Worm (Caenorhabditis elegans): Measurements from ENCODE around the gene rcan-1.

Gene rcan-1

DNA sequence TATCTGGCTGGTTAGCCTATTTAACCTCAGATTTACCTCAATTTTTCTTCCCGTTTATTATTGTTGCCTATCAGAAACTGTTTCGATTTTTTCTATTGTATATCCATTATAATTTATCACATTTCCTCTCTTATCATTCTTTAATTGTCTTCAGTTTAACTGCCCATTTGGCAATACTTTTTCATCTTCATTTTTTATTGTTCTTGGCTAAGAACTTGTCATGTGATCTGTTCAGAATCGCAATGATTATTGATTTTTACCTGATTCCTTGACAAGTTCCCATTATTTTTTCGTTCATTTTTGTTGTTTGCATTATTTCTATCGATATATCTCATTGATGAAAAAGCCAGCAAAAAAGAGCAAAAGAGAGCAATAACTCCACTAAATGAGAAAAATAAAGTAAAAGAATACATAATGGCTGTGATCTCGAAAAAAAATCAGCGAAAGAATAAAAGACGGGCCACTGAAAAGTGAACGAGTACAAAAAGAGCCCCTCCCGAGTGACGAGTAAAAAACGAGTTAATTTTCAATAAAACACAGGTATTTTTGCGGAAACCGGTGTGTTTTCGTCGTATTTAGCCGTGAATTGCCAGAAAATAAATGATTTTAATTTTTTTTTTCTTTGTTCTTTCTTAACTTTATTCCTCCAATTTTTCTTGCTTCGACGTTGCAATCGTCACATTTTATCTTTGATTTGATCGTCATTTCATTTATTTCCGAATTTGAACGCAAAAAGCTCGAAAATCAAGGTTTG, 30.5 kb upstream of the rcan-1 start, which contains the start of gene arf-1:
Gene arf-1 (plus strand): TSS at position 657 of the 754 bp plus-strand sequence.
- no peak for TF ChIP-seq nhr-237 (tag; optimal IDR thresholded peaks at IDR 0.05)
- peak; percentile 17 for TF ChIP-seq elt-2 (tag; optimal IDR thresholded peaks at IDR 0.05)
- no peak for TF ChIP-seq nhr-28 (tag; optimal IDR thresholded peaks at IDR 0.05)
- TF ChIP-seq nhr-11 (tag; optimal IDR thresholded peaks at IDR 0.05), result no peak
- no peak for TF ChIP-seq nhr-43 (tag; optimal IDR thresholded peaks at IDR 0.05; ENCODE audit: poor library complexity, severe bottlenecking)
- TF ChIP-seq skn-1 (tag; optimal IDR thresholded peaks at IDR 0.05), result no peak
- no peak for TF ChIP-seq unc-39 (tag; optimal IDR thresholded peaks at IDR 0.05)
- no peak for TF ChIP-seq nhr-25 (tag; optimal IDR thresholded peaks at IDR 0.05)
- TF ChIP-seq ceh-9 (tag; optimal IDR thresholded peaks at IDR 0.05), result no peak
- TF ChIP-seq daf-12 (tag; optimal IDR thresholded peaks at IDR 0.05), result no peak
- TF ChIP-seq elt-1 (tag; optimal IDR thresholded peaks at IDR 0.05), result no peak
- no peak for TF ChIP-seq ztf-11 (tag; optimal IDR thresholded peaks at IDR 0.05)
- no peak for TF ChIP-seq eor-1 (tag; optimal IDR thresholded peaks at IDR 0.05)
- TF ChIP-seq nhr-76 (tag; optimal IDR thresholded peaks at IDR 0.05), result no peak
- TF ChIP-seq ceh-28 (tag; optimal IDR thresholded peaks at IDR 0.05), result no peak
- TF ChIP-seq nhr-67 (tag; optimal IDR thresholded peaks at IDR 0.05), result no peak
- no peak for TF ChIP-seq lin-39 (tag; optimal IDR thresholded peaks at IDR 0.05)
- TF ChIP-seq nhr-77 (tag; optimal IDR thresholded peaks at IDR 0.05), result peak; percentile 54

DNA sequence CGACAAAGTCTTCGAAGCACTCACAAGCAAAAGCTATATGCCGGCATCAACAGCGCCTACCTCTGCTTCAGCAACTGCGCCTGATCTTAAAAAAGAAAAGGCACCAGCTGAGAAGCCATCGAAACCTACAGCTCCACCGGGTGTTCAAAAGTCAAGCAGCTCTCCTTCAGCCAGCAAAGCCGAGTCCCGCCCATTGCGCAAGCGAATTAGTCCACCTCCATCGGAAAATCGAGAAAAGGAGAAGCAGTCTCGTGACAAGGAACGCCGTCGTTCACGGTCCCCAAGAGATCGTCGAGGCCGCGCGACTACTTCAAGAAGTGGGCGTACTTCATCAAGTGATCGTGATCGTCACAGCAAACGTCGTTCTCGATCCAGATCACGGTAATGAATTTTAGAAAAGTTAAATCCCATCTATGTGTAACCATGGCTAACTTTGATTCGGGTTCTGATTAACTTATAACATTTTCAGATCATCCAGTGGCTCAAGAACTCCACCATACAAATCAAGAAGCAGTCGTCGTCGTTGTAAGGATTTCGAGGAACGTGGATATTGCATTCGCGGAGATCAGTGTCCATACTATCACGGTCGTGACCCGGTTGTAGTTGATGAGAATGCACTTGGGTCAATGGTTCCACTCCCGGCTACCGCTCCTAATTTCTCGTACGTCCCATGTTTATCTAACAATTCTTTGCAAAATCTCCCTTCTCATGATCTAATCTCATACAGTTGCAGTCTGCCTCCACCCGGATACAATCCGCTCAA, 28.2 kb upstream of the rcan-1 start:
- TF ChIP-seq nhr-237 (tag; optimal IDR thresholded peaks at IDR 0.05) (no peak), zag-1 (tag; optimal IDR thresholded peaks at IDR 0.05) (no peak), mdl-1 (tag; optimal IDR thresholded peaks at IDR 0.05) (no peak), skn-1 (tag; optimal IDR thresholded peaks at IDR 0.05) (no peak), fkh-2 (tag; optimal IDR thresholded peaks at IDR 0.05) (no peak), jun-1 (tag; optimal IDR thresholded peaks at IDR 0.05) (no peak), elt-1 (tag; optimal IDR thresholded peaks at IDR 0.05) (no peak), nhr-28 (tag; optimal IDR thresholded peaks at IDR 0.05) (no peak), lsy-12 (tag; optimal IDR thresholded peaks at IDR 0.05) (no peak), fkh-10 (GFP tag; optimal IDR thresholded peaks at IDR 0.05) (no peak), pqm-1 (tag; optimal IDR thresholded peaks at IDR 0.05) (no peak), eor-1 (tag; optimal IDR thresholded peaks at IDR 0.05) (no peak), egl-27 (tag; optimal IDR thresholded peaks at IDR 0.05) (no peak), snpc-4 (tag; optimal IDR thresholded peaks at IDR 0.05) (no peak), ZK546.5 (tag; optimal IDR thresholded peaks at IDR 0.05) (no peak), ceh-9 (tag; optimal IDR thresholded peaks at IDR 0.05) (no peak), nhr-77 (tag; optimal IDR thresholded peaks at IDR 0.05) (no peak), ceh-16 (tag; optimal IDR thresholded peaks at IDR 0.05) (no peak), elt-3 (tag; optimal IDR thresholded peaks at IDR 0.05) (no peak)

DNA sequence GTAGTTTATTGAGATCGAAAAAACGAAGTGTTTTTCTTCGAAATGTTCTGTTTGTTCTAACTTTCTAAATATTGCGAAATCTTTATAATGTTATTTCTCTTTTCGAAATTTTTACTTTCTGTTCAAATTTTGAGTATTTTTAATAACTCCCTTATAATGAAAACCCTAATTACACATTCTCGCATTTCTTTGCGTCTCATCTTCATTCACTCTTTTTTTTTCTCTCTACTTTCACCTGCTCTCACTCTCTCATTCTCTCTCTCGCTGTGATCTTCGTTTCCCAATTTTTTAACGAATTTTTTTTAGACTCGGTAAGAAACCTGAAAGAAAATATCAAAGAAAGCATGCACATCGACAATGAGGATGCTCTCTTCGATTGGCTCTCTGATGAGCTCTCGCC, 27.3 kb upstream of the rcan-1 start, which contains the start of gene rbm-26:
Gene rbm-26 (plus strand): TSS at position 301 of the 400 bp plus-strand sequence.
- TF ChIP-seq ceh-82 (tag; optimal IDR thresholded peaks at IDR 0.05) (no peak), pha-4 (tag; optimal IDR thresholded peaks at IDR 0.05) (peak; percentile 8)

DNA sequence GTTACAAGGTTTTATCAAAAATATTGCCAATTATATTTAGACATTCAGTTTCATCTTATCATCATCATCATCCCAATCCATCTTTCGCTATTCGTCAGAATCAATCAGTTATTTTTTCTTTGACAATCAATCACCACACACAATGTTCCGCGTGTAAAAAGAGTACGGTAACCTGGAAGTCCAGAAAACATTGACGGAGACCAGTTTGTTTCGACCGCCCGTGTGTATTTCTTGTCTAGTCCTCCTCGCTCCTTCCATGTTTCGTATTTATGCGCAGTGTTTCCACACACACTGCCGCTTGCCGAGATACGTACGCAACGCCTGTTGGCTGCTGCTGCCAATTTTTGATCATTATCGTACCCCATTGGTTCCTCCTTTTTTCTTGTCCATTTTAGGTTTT, 26.8 kb upstream of the rcan-1 start:
- TF ChIP-seq mdl-1 (tag; optimal IDR thresholded peaks at IDR 0.05) (no peak), ceh-28 (tag; optimal IDR thresholded peaks at IDR 0.05) (peak; percentile 28), pqm-1 (tag; optimal IDR thresholded peaks at IDR 0.05) (peak; percentile 49), nfya-1 (tag; optimal IDR thresholded peaks at IDR 0.05; ENCODE audit: insufficient read depth) (peak; percentile 95), R02D3.7 (tag; optimal IDR thresholded peaks at IDR 0.05) (no peak), eor-1 (tag; optimal IDR thresholded peaks at IDR 0.05) (no peak), aly-2 (tag; optimal IDR thresholded peaks at IDR 0.05) (no peak), tbx-2 (tag; optimal IDR thresholded peaks at IDR 0.05) (no peak), hmg-11 (tag; optimal IDR thresholded peaks at IDR 0.05) (peak; percentile 5), unc-39 (tag; optimal IDR thresholded peaks at IDR 0.05) (no peak), lin-39 (tag; optimal IDR thresholded peaks at IDR 0.05) (peak; percentile 40), unc-62 (GFP tag; optimal IDR thresholded peaks at IDR 0.05) (peak; percentile 40), egl-27 (tag; optimal IDR thresholded peaks at IDR 0.05) (no peak), nhr-25 (tag; optimal IDR thresholded peaks at IDR 0.05) (peak; percentile 66), nhr-237 (tag; optimal IDR thresholded peaks at IDR 0.05) (no peak), elt-2 (tag; optimal IDR thresholded peaks at IDR 0.05) (peak; percentile 58), skn-1 (tag; optimal IDR thresholded peaks at IDR 0.05) (peak; percentile 18), nhr-23 (tag; optimal IDR thresholded peaks at IDR 0.05) (peak; percentile 86), nhr-67 (tag; optimal IDR thresholded peaks at IDR 0.05) (no peak), jun-1 (tag; optimal IDR thresholded peaks at IDR 0.05) (no peak), nhr-77 (tag; optimal IDR thresholded peaks at IDR 0.05) (no peak), fos-1 (tag; optimal IDR thresholded peaks at IDR 0.05) (no peak), egl-5 (tag; optimal IDR thresholded peaks at IDR 0.05) (no peak), sea-2 (GFP tag; optimal IDR thresholded peaks at IDR 0.05) (no peak), lsy-12 (tag; optimal IDR thresholded peaks at IDR 0.05) (peak; percentile 63), ama-1 (optimal IDR thresholded peaks at IDR 0.05) (peak; percentile 45), lin-15B (tag; optimal IDR thresholded peaks at IDR 0.05) (peak; percentile 55)

All from whole organism, L3 larva.